Fruit fly (Drosophila melanogaster): ENCODE results near the gene Trxr1.
A peak's percentile ranks its signal among the peaks of the same experiment; 100 is the strongest.

Gene Trxr1

dm6 chrX:8242298-8242697 is at the start of gene Trxr1:
Gene Trxr1, plus strand, starts transcription at chrX:8242528.
- TF ChIP-seq noc (tag; optimal IDR thresholded peaks at IDR 0.05), result peak; percentile 8

DNA sequence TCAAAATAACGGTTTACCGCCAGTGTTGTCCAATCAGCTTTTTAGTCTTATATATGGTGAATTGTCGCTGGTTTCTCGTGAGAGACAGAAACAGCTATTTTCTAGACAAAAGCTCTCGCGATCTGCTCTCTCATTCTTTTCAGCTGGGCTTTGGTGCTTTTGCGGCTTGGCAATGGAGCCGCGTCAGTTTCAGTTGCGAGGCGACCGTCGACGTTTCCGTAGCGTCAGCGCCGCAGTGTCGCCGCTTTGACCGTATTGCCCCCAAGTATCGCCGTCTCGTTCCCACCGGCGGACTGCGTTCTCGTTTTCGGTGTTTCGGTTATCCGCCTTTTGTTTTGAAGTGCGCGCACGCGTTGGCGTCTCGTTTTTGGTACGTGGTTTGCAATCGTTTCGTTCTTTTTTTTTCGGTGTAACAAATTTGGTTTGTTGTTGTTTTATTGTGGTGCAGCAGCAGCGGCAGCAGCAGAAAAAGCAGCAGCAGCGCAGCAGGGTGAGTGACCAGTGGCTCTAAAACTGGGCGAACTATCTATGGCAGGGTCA is 49.2 kb upstream of the Trxr1 start:
- no peak for TF ChIP-seq noc (tag; optimal IDR thresholded peaks at IDR 0.05)

DNA sequence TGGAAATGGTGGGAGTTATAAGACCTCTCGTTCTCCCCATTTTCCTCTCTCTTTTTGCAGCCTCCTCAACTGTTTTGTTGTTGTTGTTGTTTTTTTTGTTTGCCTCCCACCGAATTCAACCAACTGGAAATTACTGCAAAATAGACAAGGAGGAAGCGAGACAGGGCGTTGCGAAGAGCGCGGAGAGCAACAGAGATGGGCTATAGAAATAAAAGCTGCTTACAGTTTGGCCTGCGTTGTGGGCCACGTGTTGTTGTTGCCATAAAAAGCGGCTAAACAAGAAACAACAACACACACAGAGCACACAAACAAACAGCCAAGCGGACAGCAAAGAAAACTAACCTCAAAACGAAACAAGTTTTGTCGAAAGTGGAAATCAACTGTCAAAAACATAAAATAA is 47.8 kb upstream of the Trxr1 start:
- no peak for TF ChIP-seq noc (tag; optimal IDR thresholded peaks at IDR 0.05)

DNA sequence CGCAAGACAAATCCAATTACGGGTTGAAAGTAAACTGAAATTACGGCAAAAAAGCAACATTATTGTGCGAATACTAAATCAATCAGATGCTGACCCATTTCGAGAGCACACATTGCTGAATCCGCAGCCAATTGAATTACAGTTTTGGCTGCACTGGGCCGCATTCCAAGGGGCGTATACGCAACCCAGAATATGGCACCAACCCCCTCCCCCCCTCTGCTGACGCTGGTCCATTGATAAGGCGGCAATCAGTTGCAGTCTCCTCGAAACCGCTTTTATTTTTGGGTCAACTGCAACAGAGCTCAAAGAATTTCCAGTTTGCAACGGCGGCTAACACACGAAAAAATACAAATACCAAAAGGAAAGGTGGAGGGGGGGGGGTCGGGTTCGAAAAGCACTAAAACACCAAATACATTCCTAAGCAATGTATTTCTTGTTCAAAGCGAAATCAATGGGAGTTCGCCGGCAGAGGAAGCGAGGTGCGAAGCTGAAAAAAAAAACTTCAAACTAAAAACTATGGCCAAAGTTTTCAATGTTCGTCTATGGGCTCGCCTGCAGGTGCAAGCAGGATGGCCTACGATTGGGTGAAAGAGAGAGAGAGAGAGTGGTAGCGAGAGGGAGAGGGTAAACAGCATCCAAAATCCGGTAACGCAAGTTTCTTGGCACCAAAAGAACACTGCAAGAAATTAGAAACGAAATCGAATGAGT is 46.7 kb upstream of the Trxr1 start:
- no peak for TF ChIP-seq noc (tag; optimal IDR thresholded peaks at IDR 0.05)

DNA sequence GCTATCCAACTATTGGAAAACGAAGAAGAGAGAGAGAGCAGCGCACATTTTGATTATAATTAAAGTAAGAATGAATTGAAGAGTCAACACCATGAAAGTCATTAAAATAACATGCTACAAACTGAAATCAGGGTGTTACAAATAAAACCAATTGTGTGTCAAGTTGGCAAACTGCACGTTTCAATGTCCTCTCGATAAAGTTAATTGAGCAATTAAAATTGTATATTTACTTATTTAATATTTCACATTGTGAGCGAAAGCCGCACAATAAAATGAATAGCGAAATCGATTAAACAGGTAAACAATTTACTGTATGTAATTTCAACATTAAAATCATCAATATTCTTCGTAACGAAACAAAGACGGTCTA is 46.2 kb upstream of the Trxr1 start:
- no peak for TF ChIP-seq noc (tag; optimal IDR thresholded peaks at IDR 0.05)

- TF ChIP-seq noc (tag; optimal IDR thresholded peaks at IDR 0.05), result no peak
Measured at dm6 chrX:8196598-8197228, 45.6 kb upstream of the Trxr1 start.

DNA sequence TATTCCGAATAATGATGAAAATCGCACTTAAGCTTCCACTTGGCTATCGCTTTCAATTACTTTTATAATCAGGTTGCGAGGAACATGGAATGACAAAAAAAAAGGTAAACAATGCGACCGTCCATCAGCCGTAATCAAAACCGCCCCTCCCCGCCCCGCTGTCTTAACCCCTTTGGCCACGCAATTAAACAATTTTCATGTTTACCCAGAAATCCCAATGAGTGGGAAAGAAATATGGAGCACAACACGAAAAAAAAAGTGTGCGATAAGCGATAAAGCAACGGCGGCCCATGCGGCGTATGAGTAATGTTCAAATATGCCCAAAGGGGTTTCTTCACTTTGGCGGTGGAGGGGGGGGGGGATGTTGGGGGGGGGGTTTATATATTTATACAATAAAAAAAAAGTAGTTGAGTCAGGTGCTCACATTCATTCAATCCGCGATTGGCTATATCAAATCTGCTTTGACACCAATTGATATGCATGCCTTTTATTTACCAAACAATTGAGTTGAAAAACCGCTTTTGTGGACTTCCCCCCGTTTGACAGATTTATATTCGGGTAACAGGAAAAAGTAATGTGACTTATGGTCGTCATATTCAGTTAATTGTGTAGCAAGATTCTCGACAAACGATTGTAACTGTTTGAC is 43.3 kb upstream of the Trxr1 start:
- peak; percentile 57 for TF ChIP-seq noc (tag; optimal IDR thresholded peaks at IDR 0.05)

dm6 chrX:8202724-8203362 is 39.5 kb upstream of the Trxr1 start:
- peak; percentile 13 for TF ChIP-seq noc (tag; optimal IDR thresholded peaks at IDR 0.05)

- no peak for TF ChIP-seq noc (tag; optimal IDR thresholded peaks at IDR 0.05)
Measured at dm6 chrX:8205625-8206252, 36.6 kb upstream of the Trxr1 start.

dm6 chrX:8206561-8206960 is 35.8 kb upstream of the Trxr1 start:
- TF ChIP-seq noc (tag; optimal IDR thresholded peaks at IDR 0.05), result no peak

DNA sequence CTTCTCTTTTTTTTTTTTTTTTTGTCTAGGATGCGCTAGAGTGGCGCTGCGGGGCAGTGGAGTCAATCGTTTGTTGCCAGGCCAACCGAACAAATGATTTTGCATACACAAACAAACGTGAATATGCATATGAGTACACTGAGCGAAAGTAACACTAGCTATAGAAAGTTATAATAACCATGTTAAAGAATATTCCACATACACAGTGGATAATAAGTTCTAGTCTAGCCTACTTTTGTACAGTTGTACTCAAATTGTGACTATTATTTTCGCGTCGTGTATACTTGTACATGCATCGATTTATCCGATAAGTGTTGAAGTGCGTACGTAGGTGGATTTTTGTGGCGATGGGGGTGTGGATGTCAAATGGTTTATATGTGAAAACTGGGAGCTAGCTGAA is 35.3 kb upstream of the Trxr1 start:
- TF ChIP-seq noc (tag; optimal IDR thresholded peaks at IDR 0.05), result no peak

DNA sequence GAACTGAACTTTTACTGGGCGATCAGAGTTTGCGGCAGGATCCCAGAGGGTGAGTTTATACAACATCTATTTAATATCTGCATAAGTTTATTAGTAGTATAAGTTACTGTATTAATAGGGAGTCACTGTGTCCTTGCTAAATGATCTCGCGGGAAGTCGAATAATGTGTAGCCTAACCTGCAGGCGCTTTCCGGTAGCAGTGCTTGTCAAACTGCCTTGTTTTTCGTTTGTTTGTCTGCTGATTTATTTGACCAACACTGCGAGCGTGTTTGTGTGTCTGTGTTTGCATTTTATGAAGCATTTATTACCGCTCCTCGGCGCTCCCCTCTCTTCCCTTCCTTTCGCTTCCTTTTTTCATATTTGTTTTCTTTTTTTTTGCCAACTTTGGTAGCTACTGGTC is 31.7 kb upstream of the Trxr1 start:
- no peak for TF ChIP-seq noc (tag; optimal IDR thresholded peaks at IDR 0.05)

DNA sequence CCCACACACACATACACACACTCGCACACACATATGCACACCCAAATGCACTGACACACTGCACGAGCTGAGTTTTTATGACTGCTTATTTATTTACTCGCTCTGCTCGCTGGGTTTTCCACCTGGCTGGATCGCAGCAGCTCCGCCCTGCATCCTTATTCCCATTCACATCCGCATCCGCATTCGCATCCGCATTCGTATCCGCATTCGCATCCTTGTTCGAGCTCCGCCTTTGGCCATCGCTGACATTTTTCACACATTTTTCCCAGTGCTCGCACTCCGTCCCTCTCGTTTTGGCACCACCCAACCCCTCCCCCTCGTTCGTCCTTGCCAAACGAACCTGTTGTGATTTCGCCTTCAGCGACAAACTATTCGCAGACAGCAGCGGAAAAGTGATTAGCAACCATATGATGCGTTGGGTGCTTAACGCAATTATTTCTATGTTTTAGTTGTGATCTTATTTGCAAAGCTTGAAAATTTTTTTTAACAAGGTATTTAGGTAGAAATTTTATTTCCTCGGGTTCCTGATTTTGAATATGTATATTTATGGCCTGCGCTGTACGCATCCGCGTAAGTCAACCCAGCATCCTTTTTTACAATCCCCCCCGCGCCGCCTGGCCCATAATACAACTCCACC is 31.1 kb upstream of the Trxr1 start:
- no peak for TF ChIP-seq noc (tag; optimal IDR thresholded peaks at IDR 0.05)

dm6 chrX:8211731-8212468 is 30.4 kb upstream of the Trxr1 start:
- TF ChIP-seq noc (tag; optimal IDR thresholded peaks at IDR 0.05), result no peak

DNA sequence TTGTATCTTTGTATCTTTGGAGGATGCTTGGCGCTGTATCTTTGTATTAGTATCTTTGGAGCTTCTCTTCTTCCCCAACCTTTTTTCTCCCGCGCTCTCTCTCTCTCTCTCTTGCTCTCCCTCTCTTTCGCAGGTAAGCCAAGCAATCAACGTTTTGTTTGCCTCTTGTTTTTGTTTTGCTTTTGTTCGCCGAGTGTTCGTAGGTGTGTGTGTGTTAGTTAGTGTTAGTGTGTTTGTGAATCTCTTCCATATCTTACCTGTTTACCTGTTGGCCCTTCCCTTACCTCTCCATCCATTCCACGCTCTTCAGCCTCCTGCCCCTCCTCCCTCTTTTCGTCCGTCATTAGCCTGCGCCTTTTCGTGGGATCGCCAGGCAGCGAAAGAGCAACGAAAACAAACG is 28.3 kb upstream of the Trxr1 start:
- TF ChIP-seq noc (tag; optimal IDR thresholded peaks at IDR 0.05), result no peak

All from whole organism, larva.